Worm (Caenorhabditis elegans) whole organism, L2 larva: ENCODE data around the gene atx-3.
"Not testable (repeated sequence)": the region's sequence is repeated elsewhere in the genome, so short reads cannot be mapped to it uniquely, and the experiment has no call there.

Source experiments
- C34F6.9 ChIP-seq: fragments of 150-350 bp; optimal IDR thresholded peaks from 2 replicates; lab custom pipeline; 2014; ENCODE audit warnings: missing biosample characterization, missing genetic modification characterization
- F13H6.1 ChIP-seq: sonication (generic microtip); optimal IDR thresholded peaks from 2 replicates; lab custom pipeline; 2016; ENCODE audit warnings: missing genetic modification characterization, missing compliant biosample characterization
- R02D3.7 ChIP-seq: fragments of 150-350 bp; optimal IDR thresholded peaks from 2 replicates; lab custom pipeline; 2014; ENCODE audit warnings: missing biosample characterization, missing genetic modification characterization
- Y55F3AM.14 ChIP-seq: fragments of 200-800 bp; sonication (Bioruptor generic); optimal IDR thresholded peaks from 2 replicates; lab custom pipeline; 2018; ENCODE audit warnings: mild to moderate bottlenecking, missing genetic modification characterization, missing compliant biosample characterization
- ZK546.5 ChIP-seq: sonication (generic microtip); optimal IDR thresholded peaks from 2 replicates; lab custom pipeline; 2017; ENCODE audit warnings: missing biosample characterization, missing genetic modification characterization
- alr-1 ChIP-seq: fragments of 150-350 bp; optimal IDR thresholded peaks from 2 replicates; lab custom pipeline; 2014; ENCODE audit warnings: missing biosample characterization, missing genetic modification characterization
- aly-2 ChIP-seq: fragments of 150-350 bp; optimal IDR thresholded peaks from 2 replicates; lab custom pipeline; 2014; ENCODE audit warnings: missing biosample characterization, missing genetic modification characterization
- ama-1 ChIP-seq: fragments of 150-350 bp; optimal IDR thresholded peaks from 2 replicates; lab custom pipeline; 2018; ENCODE audit warnings: inconsistent platforms
- blmp-1 ChIP-seq: sonication (generic microtip); optimal IDR thresholded peaks from 2 replicates; lab custom pipeline; 2017; ENCODE audit warnings: missing genetic modification characterization, mild to moderate bottlenecking, missing compliant biosample characterization, antibody characterized with exemption, moderate library complexity; ENCODE audit not compliant: insufficient read depth
- ceh-82 ChIP-seq: fragments of 150-350 bp; optimal IDR thresholded peaks from 2 replicates; lab custom pipeline; 2014; ENCODE audit warnings: missing biosample characterization, missing genetic modification characterization
- dmd-4 ChIP-seq: sonication (generic microtip); optimal IDR thresholded peaks from 2 replicates; lab custom pipeline; 2017; ENCODE audit warnings: missing biosample characterization, missing genetic modification characterization
- egl-27 ChIP-seq: sonication (generic microtip); optimal IDR thresholded peaks from 3 replicates; lab custom pipeline; 2017; ENCODE audit warnings: missing biosample characterization, missing genetic modification reagents, missing genetic modification characterization
- elt-1 ChIP-seq: fragments of 150-350 bp; optimal IDR thresholded peaks from 2 replicates; lab custom pipeline; 2014; ENCODE audit warnings: missing biosample characterization, missing genetic modification characterization
- elt-3 ChIP-seq: sonication (generic microtip); optimal IDR thresholded peaks from 2 replicates; lab custom pipeline; 2017; ENCODE audit warnings: missing biosample characterization, missing genetic modification characterization
- fos-1 ChIP-seq: fragments of 150-350 bp; optimal IDR thresholded peaks from 2 replicates; lab custom pipeline; 2014; ENCODE audit warnings: missing biosample characterization, missing genetic modification characterization
- gmeb-1 ChIP-seq: fragments of 150-350 bp; optimal IDR thresholded peaks from 2 replicates; lab custom pipeline; 2014; ENCODE audit warnings: missing biosample characterization, missing genetic modification characterization
- lin-11 ChIP-seq: fragments of 150-350 bp; sonication (generic microtip); optimal IDR thresholded peaks from 2 replicates; lab custom pipeline; 2014; ENCODE audit warnings: missing biosample characterization, missing genetic modification characterization, inconsistent platforms, mixed read lengths
- lin-13 ChIP-seq: fragments of 150-350 bp; optimal IDR thresholded peaks from 2 replicates; lab custom pipeline; 2014; ENCODE audit warnings: missing biosample characterization, missing genetic modification reagents, missing genetic modification characterization
- lsy-2 ChIP-seq, 2 experiments: fragments of 150-350 bp in 1 of 2; sonication (generic microtip) in 1 of 2; optimal IDR thresholded peaks; 2 replicates each; lab custom pipeline; 2014 to 2017; ENCODE audit warnings: missing biosample characterization in 2 of 2, missing genetic modification characterization in 2 of 2
- mab-5 ChIP-seq: fragments of 150-350 bp; optimal IDR thresholded peaks from 2 replicates; lab custom pipeline; 2014; ENCODE audit warnings: missing biosample characterization, missing genetic modification characterization
- mbf-1 ChIP-seq: sonication (generic microtip); optimal IDR thresholded peaks from 2 replicates; lab custom pipeline; 2017; ENCODE audit warnings: missing biosample characterization, missing genetic modification characterization
- mdl-1 ChIP-seq, 2 experiments: fragments of 150-350 bp in 1 of 2; sonication (generic microtip) in 1 of 2; optimal IDR thresholded peaks; 2 replicates each; lab custom pipeline; 2017; ENCODE audit warnings: missing biosample characterization in 2 of 2, missing genetic modification characterization in 2 of 2
- nhr-10 ChIP-seq: sonication (generic microtip); optimal IDR thresholded peaks from 2 replicates; lab custom pipeline; 2017; ENCODE audit warnings: missing biosample characterization, missing genetic modification characterization
- nhr-12 ChIP-seq: fragments of 150-350 bp; optimal IDR thresholded peaks from 2 replicates; lab custom pipeline; 2014; ENCODE audit warnings: missing biosample characterization, missing genetic modification characterization
- nhr-129 ChIP-seq: fragments of 150-350 bp; optimal IDR thresholded peaks from 2 replicates; lab custom pipeline; 2014; ENCODE audit warnings: missing biosample characterization, missing genetic modification characterization
- nhr-23 ChIP-seq: fragments of 150-350 bp; optimal IDR thresholded peaks from 2 replicates; lab custom pipeline; 2014; ENCODE audit warnings: missing biosample characterization, missing genetic modification reagents, missing genetic modification characterization
- nhr-237 ChIP-seq: fragments of 150-350 bp; optimal IDR thresholded peaks from 2 replicates; lab custom pipeline; 2014; ENCODE audit warnings: missing biosample characterization, missing genetic modification characterization
- nhr-25 ChIP-seq: fragments of 150-350 bp; sonication (generic microtip); optimal IDR thresholded peaks from 3 replicates; lab custom pipeline; 2014; ENCODE audit warnings: missing biosample characterization, missing genetic modification characterization
- nhr-77 ChIP-seq: fragments of 150-350 bp; optimal IDR thresholded peaks from 2 replicates; lab custom pipeline; 2014; ENCODE audit warnings: missing biosample characterization, missing genetic modification characterization
- peb-1 ChIP-seq: fragments of 150-350 bp; optimal IDR thresholded peaks from 2 replicates; lab custom pipeline; 2014; ENCODE audit warnings: missing biosample characterization, missing genetic modification characterization
- sem-4 ChIP-seq: fragments of 150-350 bp; optimal IDR thresholded peaks from 2 replicates; lab custom pipeline; 2014; ENCODE audit warnings: missing biosample characterization, missing genetic modification reagents, missing genetic modification characterization
- skn-1 ChIP-seq: sonication (generic microtip); optimal IDR thresholded peaks from 2 replicates; lab custom pipeline; 2017; ENCODE audit warnings: missing biosample characterization, missing genetic modification characterization
- sma-9 ChIP-seq, 2 experiments: fragments of 150-350 bp in 1 of 2; sonication (generic microtip) in 1 of 2; optimal IDR thresholded peaks; 2 replicates each; lab custom pipeline; 2014 to 2016; ENCODE audit warnings: missing genetic modification characterization in 2 of 2, mild to moderate bottlenecking in 1 of 2, missing biosample characterization in 1 of 2, missing compliant biosample characterization in 1 of 2, missing genetic modification reagents in 1 of 2, moderate library complexity in 1 of 2
- snpc-4 ChIP-seq: fragments of 150-350 bp; optimal IDR thresholded peaks from 2 replicates; lab custom pipeline; 2014; ENCODE audit warnings: missing biosample characterization, missing genetic modification characterization
- unc-55 ChIP-seq: fragments of 150-350 bp; sonication (generic microtip); optimal IDR thresholded peaks from 3 replicates; lab custom pipeline; 2014; ENCODE audit warnings: missing biosample characterization, missing genetic modification reagents, missing genetic modification characterization
- unc-62 ChIP-seq: fragments of 150-350 bp; optimal IDR thresholded peaks from 2 replicates; lab custom pipeline; 2014; ENCODE audit warnings: missing biosample characterization, missing genetic modification reagents, missing genetic modification characterization
- zag-1 ChIP-seq: fragments of 150-350 bp; optimal IDR thresholded peaks from 2 replicates; lab custom pipeline; 2014; ENCODE audit warnings: missing biosample characterization, missing genetic modification characterization
- ztf-1 ChIP-seq: fragments of 200-800 bp; sonication (Bioruptor generic); conservative IDR thresholded peaks from 2 replicates; pipeline ENCODE4 v1.3.6; 2022; ENCODE audit warnings: missing genetic modification characterization, missing compliant biosample characterization
- ztf-11 ChIP-seq: sonication (generic microtip); optimal IDR thresholded peaks from 2 replicates; lab custom pipeline; 2017; ENCODE audit warnings: missing biosample characterization, missing genetic modification characterization
- ztf-4 ChIP-seq: fragments of 150-350 bp; optimal IDR thresholded peaks from 2 replicates; lab custom pipeline; 2014; ENCODE audit warnings: missing biosample characterization, missing genetic modification characterization

Gene atx-3

DNA sequence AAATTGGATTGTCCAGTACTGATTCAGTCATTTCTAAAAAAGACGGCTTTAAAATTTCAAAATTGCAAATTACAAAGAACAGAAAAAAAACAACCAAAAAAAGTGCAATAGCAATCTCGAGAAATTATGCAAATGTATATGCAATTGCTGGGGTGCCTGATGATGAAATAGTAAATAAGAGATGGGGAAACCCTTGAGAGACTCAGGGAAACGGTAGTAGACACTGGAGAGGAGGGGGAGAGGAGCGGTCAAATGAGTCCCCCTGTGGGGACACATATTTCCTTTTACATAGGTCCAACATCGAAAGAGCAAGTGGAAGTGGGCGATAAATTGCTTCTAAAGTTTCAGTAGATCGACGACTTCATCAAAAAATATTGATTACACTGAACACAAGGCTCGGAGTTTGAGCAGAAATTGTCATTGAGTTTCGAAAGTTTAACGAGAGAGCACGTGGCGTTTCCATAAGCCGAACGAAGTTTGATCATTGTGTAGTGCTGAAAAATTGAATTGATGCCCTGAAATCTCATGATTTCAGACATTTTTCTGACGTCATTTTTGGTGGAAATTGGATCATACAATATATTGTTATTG lies 33.2 kb upstream of the atx-3 start, which contains the start of the genes fbxa-153 and str-12:
Gene fbxa-153 (minus strand): TSS at position 35 of the 591 bp plus-strand sequence.
Gene str-12 (plus strand): TSS at position 541 of the 591 bp plus-strand sequence.
- TF ChIP-seq nhr-25, result no peak
- TF ChIP-seq nhr-129, result peak; percentile 28
- peak; percentile 84 for TF ChIP-seq unc-55
- no peak for TF ChIP-seq elt-1 (tag; lab: Kevin White, UChicago)
- no peak for TF ChIP-seq mab-5 (tag; lab: Kevin White, UChicago)
- peak; percentile 64 for TF ChIP-seq C34F6.9 (tag; lab: Kevin White, UChicago)
- no peak for TF ChIP-seq lin-11 (tag; lab: Kevin White, UChicago)
- TF ChIP-seq mdl-1 (tag; optimal IDR thresholded peaks at IDR 0.05; lab: Kevin White, UChicago), result no peak
- peak; percentile 28 for TF ChIP-seq sma-9 (GFP tag; optimal IDR thresholded peaks at IDR 0.05; lab: Kevin White, UChicago)
- no peak for TF ChIP-seq sma-9 (tag; optimal IDR thresholded peaks at IDR 0.05; lab: Kevin White, UChicago)
- peak; percentile 62 for TF ChIP-seq zag-1 (tag; lab: Kevin White, UChicago)

DNA sequence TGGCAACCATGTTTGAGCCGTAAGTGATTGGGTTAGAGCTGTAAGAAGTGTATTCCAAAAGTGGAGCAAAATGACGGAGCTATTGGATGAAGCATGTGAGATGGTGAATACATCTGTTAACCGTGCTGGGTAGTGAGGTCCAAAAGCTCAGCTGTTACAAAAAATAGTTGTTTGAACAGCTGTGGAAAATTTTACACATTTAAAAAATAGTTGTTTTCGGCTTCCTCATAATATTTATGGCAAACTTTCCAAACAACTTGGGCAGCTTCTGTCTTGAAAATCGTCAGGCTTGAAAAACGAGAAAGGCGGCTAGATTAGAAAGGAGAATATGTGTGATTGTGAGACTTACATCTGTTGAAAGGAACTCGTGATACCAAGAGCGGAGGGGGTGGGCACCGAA lies 27.8 kb upstream of the atx-3 start, which contains the start of gene fbxa-154:
Gene fbxa-154 (minus strand): TSS at position 101 of the 400 bp plus-strand sequence.
- no peak for TF ChIP-seq skn-1 (tag; lab: Kevin White, UChicago)
- no peak for TF ChIP-seq peb-1 (tag; lab: Kevin White, UChicago)
- no peak for TF ChIP-seq nhr-23 (tag; lab: Kevin White, UChicago)
- TF ChIP-seq lin-13, result no peak
- TF ChIP-seq lin-11 (tag; lab: Kevin White, UChicago), result no peak
- no peak for TF ChIP-seq ztf-1 (GFP tag; lab: Robert Waterston, UW)
- no peak for TF ChIP-seq mbf-1 (tag; lab: Kevin White, UChicago)
- no peak for TF ChIP-seq fos-1 (tag; lab: Kevin White, UChicago)
- no peak for TF ChIP-seq alr-1
- no peak for TF ChIP-seq nhr-12
- TF ChIP-seq Y55F3AM.14, result no peak
- no peak for TF ChIP-seq mab-5 (tag; lab: Kevin White, UChicago)
- no peak for TF ChIP-seq unc-62 (GFP tag; lab: Kevin White, UChicago)
- TF ChIP-seq nhr-10, result no peak
- TF ChIP-seq, all 48 proteins: peak for 0

DNA sequence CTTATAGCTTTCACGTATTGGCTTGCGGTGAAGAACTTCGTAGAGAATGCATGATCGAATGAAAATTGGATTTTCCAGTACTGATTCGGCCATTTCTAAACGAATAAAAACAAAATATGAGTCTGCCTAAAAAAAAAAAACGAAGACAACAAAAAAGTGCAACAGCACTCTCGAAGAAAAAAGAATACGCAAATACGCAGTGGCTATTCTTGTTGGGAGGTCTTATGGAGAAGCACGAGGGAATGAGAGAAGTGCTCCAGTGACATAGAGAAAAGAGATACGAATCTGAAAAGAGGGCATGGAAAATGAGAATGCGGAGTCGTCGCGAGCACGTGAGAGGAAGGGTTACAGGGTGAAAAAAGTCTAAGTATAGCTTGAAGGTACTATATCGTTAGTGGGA lies 25.0 kb upstream of the atx-3 start, which contains the start of gene fbxa-152:
Gene fbxa-152 (minus strand): TSS at position 101 of the 400 bp plus-strand sequence.
- TF ChIP-seq sma-9 (GFP tag; optimal IDR thresholded peaks at IDR 0.05; lab: Kevin White, UChicago) (no peak), sma-9 (tag; optimal IDR thresholded peaks at IDR 0.05; lab: Kevin White, UChicago) (no peak), R02D3.7 (tag; lab: Kevin White, UChicago) (no peak), nhr-25 (no peak), mbf-1 (tag; lab: Kevin White, UChicago) (no peak), sem-4 (tag; lab: Kevin White, UChicago) (no peak), elt-3 (no peak), nhr-237 (no peak), ZK546.5 (tag; lab: Kevin White, UChicago) (no peak), nhr-129 (no peak), nhr-77 (tag; lab: Kevin White, UChicago) (no peak), fos-1 (tag; lab: Kevin White, UChicago) (no peak), blmp-1 (tag; lab: Kevin White, UChicago) (no peak)

DNA sequence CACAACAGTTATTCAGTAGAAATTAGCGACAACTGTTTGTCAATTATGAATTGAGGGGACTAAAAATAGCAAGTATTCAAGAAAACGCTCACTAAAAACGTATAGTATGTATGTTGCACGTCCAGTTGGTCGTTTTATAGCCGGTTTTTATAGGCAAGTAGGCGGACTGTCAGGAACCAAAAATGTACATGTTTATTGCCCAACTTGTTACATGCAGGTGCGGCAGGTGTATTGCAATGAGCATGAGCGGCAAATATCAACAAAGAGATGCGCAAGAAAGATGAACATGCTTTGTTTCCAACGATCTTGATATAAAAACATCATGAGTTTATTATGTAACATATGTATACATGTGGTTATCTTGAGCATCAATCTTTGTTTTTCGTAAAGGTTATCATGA lies 22.5 kb upstream of the atx-3 start, which contains the start of gene B0391.14:
Gene B0391.14 (minus strand): TSS at position 101 of the 400 bp plus-strand sequence.
- not testable (repeated sequence) for TF ChIP-seq lsy-2 (tag; optimal IDR thresholded peaks at IDR 0.05; lab: Kevin White, UChicago); snpc-4 (tag; lab: Kevin White, UChicago); Y55F3AM.14

DNA sequence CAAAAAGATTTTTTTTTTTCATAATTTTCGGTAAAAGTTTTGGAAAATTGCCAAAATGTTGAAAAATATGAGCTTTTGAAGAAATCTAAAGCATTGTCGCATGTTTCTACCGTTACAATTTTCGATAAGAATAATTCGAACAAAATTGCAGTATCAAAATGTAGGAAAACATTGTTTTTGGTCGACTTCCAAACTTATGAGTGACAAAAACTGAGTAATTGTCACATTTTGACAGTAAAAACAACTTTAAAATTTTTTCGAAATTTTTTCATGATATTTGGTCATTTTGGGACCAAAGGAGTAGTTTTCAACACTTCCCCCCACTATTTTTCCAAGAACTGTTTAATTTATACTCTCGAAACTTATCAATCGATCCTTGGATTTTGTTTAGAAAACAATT lies 17.3 kb upstream of the atx-3 start, which contains the start of gene fbxa-139:
Gene fbxa-139 (minus strand): TSS at position 101 of the 400 bp plus-strand sequence.
- TF ChIP-seq gmeb-1 (tag; lab: Kevin White, UChicago) (no peak), dmd-4 (tag; lab: Kevin White, UChicago) (no peak), nhr-129 (no peak), unc-55 (no peak), Y55F3AM.14 (no peak), ama-1 (lab: Kevin White, UChicago) (no peak), nhr-77 (tag; lab: Kevin White, UChicago) (no peak), ztf-4 (no peak), egl-27 (no peak), fos-1 (tag; lab: Kevin White, UChicago) (no peak), ceh-82 (no peak), lsy-2 (tag; optimal IDR thresholded peaks at IDR 0.05; lab: Kevin White, UChicago) (no peak), F13H6.1 (tag; lab: Kevin White, UChicago) (no peak), ztf-11 (tag; lab: Kevin White, UChicago) (no peak), ZK546.5 (tag; lab: Kevin White, UChicago) (no peak), elt-1 (tag; lab: Kevin White, UChicago) (no peak), aly-2 (tag; lab: Kevin White, UChicago) (no peak)
